Worm (Caenorhabditis elegans): ENCODE measurements around the gene F23D12.3.

Gene F23D12.3

ce11 chrX:14424673-14425072 lies 17.7 kb upstream of the F23D12.3 start, which contains the start of gene F23D12.11:
TSS of gene F23D12.11 (minus strand) at chrX:14424751.
- TF ChIP-seq klf-2 (GFP tag; conservative IDR thresholded peaks at IDR 0.05) (no peak), flt-1 (GFP tag; IDR thresholded peaks at IDR 0.05) (no peak), med-1 (GFP tag; optimal IDR thresholded peaks at IDR 0.05; ENCODE audit: insufficient read depth) (no peak), cog-1 (tag; optimal IDR thresholded peaks at IDR 0.05) (no peak), T22C8.4 (GFP tag; IDR thresholded peaks at IDR 0.05) (no peak), ref-1 (GFP tag; conservative IDR thresholded peaks at IDR 0.05) (no peak), ztf-23 (GFP tag; IDR thresholded peaks at IDR 0.05) (no peak), ztf-29 (GFP tag; IDR thresholded peaks at IDR 0.05) (no peak), tab-1 (GFP tag; IDR thresholded peaks at IDR 0.05) (no peak)

- no peak for TF ChIP-seq med-1 (GFP tag; optimal IDR thresholded peaks at IDR 0.05; ENCODE audit: insufficient read depth)
- TF ChIP-seq tab-1 (GFP tag; IDR thresholded peaks at IDR 0.05): no peak
- no peak for TF ChIP-seq klf-2 (GFP tag; conservative IDR thresholded peaks at IDR 0.05)
- no peak for TF ChIP-seq cog-1 (tag; optimal IDR thresholded peaks at IDR 0.05)
- TF ChIP-seq flt-1 (GFP tag; IDR thresholded peaks at IDR 0.05): no peak
- no peak for TF ChIP-seq ztf-29 (GFP tag; IDR thresholded peaks at IDR 0.05)
- TF ChIP-seq T22C8.4 (GFP tag; IDR thresholded peaks at IDR 0.05): no peak
- no peak for TF ChIP-seq ztf-23 (GFP tag; IDR thresholded peaks at IDR 0.05)
- no peak for TF ChIP-seq ref-1 (GFP tag; conservative IDR thresholded peaks at IDR 0.05)
Measured at ce11 chrX:14428052-14428451, 14.4 kb upstream of the F23D12.3 start, which contains the start of gene F23D12.1. TSS of gene F23D12.1 (minus strand) at chrX:14428152.

DNA sequence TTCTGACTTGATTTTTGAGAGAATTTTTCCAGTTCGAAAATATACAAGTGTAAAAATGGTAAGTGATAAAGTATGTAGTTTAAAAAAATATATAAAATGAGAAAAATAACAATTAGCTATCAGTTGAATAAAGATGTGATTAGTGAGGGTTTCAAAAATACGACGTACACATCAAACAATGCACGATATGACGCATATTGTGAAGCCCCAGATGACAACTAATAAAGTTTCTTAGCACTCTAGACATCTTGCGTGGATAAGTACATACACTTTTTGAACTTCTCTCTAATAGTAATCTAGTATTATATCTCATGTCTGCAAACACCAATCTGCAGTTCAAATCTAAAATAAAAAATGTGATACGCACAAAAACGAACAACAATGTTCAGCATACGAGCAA lies 12.0 kb upstream of the F23D12.3 start:
- no peak for TF ChIP-seq ref-1 (GFP tag; conservative IDR thresholded peaks at IDR 0.05)
- TF ChIP-seq tab-1 (GFP tag; IDR thresholded peaks at IDR 0.05): no peak
- TF ChIP-seq ztf-29 (GFP tag; IDR thresholded peaks at IDR 0.05): no peak
- TF ChIP-seq klf-2 (GFP tag; conservative IDR thresholded peaks at IDR 0.05): no peak
- no peak for TF ChIP-seq med-1 (GFP tag; optimal IDR thresholded peaks at IDR 0.05; ENCODE audit: insufficient read depth)
- no peak for TF ChIP-seq flt-1 (GFP tag; IDR thresholded peaks at IDR 0.05)
- TF ChIP-seq T22C8.4 (GFP tag; IDR thresholded peaks at IDR 0.05): no peak
- no peak for TF ChIP-seq cog-1 (tag; optimal IDR thresholded peaks at IDR 0.05)
- TF ChIP-seq ztf-23 (GFP tag; IDR thresholded peaks at IDR 0.05): no peak

DNA sequence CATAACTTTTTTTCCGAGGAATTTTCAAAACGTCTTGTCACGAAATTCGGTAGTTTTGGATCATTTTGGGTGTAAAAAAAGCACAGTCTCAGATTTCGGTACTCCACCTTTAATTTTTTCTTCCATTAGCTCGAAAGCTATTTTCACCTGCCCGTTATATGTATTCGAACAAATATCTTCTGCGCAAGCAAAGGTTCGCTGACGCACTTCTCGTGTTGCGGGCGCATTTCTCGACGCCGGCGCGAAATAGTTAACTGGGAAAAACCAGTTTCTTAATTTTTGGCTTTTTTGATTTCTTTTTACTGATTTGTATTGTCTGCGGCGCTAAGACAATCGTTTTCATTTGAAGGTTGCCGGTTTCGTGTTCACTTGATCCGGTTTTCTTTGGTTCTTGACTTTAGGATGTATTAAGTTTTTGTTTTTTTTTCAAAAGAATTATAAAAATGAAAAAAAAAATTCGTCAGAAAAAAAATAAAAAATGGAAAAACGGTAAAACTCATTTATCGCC lies 6.7 kb upstream of the F23D12.3 start:
- TF ChIP-seq flt-1 (GFP tag; IDR thresholded peaks at IDR 0.05) (no peak), T22C8.4 (GFP tag; IDR thresholded peaks at IDR 0.05) (no peak), med-1 (GFP tag; optimal IDR thresholded peaks at IDR 0.05; ENCODE audit: insufficient read depth) (no peak), klf-2 (GFP tag; conservative IDR thresholded peaks at IDR 0.05) (no peak), ref-1 (GFP tag; conservative IDR thresholded peaks at IDR 0.05) (no peak), tab-1 (GFP tag; IDR thresholded peaks at IDR 0.05) (no peak)

- TF ChIP-seq med-1 (GFP tag; optimal IDR thresholded peaks at IDR 0.05; ENCODE audit: insufficient read depth) (no peak), klf-2 (GFP tag; conservative IDR thresholded peaks at IDR 0.05) (no peak), ref-1 (GFP tag; conservative IDR thresholded peaks at IDR 0.05) (no peak), flt-1 (GFP tag; IDR thresholded peaks at IDR 0.05) (no peak), cog-1 (tag; optimal IDR thresholded peaks at IDR 0.05) (no peak), tab-1 (GFP tag; IDR thresholded peaks at IDR 0.05) (no peak), T22C8.4 (GFP tag; IDR thresholded peaks at IDR 0.05) (no peak), ztf-23 (GFP tag; IDR thresholded peaks at IDR 0.05) (no peak), ztf-29 (GFP tag; IDR thresholded peaks at IDR 0.05) (no peak)
Measured at ce11 chrX:14444701-14445100, 2.3 kb downstream of the F23D12.3 start, which contains the start of gene F23D12.4. TSS of gene F23D12.4 (plus strand) at chrX:14445001.

DNA sequence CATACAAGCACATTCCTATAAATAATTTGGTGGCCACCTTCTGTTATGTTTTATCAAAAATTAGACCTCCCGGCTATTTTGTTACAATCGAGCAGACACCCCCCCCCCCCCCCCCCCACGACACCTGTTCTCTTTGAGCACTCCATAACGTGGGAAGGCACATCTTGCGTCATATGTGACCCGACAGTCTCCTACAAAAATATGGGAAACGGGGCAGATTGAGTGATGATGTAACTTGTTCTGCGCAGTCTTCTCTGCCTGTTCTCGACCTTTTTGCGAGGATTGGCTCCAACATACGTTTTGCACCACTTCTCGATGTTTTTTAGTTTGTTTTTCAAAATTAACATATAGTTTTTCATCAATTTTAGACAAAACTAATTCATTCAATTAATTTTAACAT lies 5.1 kb downstream of the F23D12.3 start:
- TF ChIP-seq ztf-23 (GFP tag; IDR thresholded peaks at IDR 0.05): no peak
- TF ChIP-seq tab-1 (GFP tag; IDR thresholded peaks at IDR 0.05): no peak
- no peak for TF ChIP-seq med-1 (GFP tag; optimal IDR thresholded peaks at IDR 0.05; ENCODE audit: insufficient read depth)
- no peak for TF ChIP-seq cog-1 (tag; optimal IDR thresholded peaks at IDR 0.05)
- no peak for TF ChIP-seq ref-1 (GFP tag; conservative IDR thresholded peaks at IDR 0.05)
- TF ChIP-seq T22C8.4 (GFP tag; IDR thresholded peaks at IDR 0.05): no peak
- TF ChIP-seq flt-1 (GFP tag; IDR thresholded peaks at IDR 0.05): no peak
- no peak for TF ChIP-seq klf-2 (GFP tag; conservative IDR thresholded peaks at IDR 0.05)
- no peak for TF ChIP-seq ztf-29 (GFP tag; IDR thresholded peaks at IDR 0.05)

DNA sequence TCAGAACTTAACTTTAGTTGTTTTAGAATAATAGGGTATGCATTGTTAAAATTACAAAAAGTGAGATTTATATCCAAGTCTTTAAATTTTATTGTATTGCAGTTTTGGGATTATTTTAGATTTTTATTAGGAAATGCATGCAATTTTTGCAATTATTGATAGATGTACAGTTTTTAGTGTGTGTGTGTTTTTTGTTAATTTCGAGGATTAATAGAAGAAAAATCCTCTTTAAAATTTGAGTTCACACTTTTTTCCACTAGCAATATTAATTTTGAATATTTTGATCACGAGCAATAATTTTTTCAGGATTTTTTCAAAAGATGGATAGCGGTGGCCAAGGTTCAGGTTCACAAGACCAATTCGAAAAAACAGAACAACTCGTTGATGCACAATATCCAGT lies 5.5 kb downstream of the F23D12.3 start, which contains the start of gene jmjd-3.2:
jmjd-3.2 (plus strand) TSS at position 301 of the 400 bp plus-strand sequence.
- no peak for TF ChIP-seq flt-1 (GFP tag; IDR thresholded peaks at IDR 0.05)
- TF ChIP-seq tab-1 (GFP tag; IDR thresholded peaks at IDR 0.05): no peak
- no peak for TF ChIP-seq ztf-23 (GFP tag; IDR thresholded peaks at IDR 0.05)
- no peak for TF ChIP-seq klf-2 (GFP tag; conservative IDR thresholded peaks at IDR 0.05)
- no peak for TF ChIP-seq ztf-29 (GFP tag; IDR thresholded peaks at IDR 0.05)
- no peak for TF ChIP-seq med-1 (GFP tag; optimal IDR thresholded peaks at IDR 0.05; ENCODE audit: insufficient read depth)
- no peak for TF ChIP-seq cog-1 (tag; optimal IDR thresholded peaks at IDR 0.05)
- TF ChIP-seq T22C8.4 (GFP tag; IDR thresholded peaks at IDR 0.05): no peak
- TF ChIP-seq ref-1 (GFP tag; conservative IDR thresholded peaks at IDR 0.05): no peak

ce11 chrX:14453735-14454134 lies 11.3 kb downstream of the F23D12.3 start, which contains the start of gene F23D12.7:
TSS of gene F23D12.7 (minus strand) at chrX:14453835.
- no peak for TF ChIP-seq klf-2 (GFP tag; conservative IDR thresholded peaks at IDR 0.05)
- no peak for TF ChIP-seq ztf-23 (GFP tag; IDR thresholded peaks at IDR 0.05)
- no peak for TF ChIP-seq flt-1 (GFP tag; IDR thresholded peaks at IDR 0.05)
- no peak for TF ChIP-seq med-1 (GFP tag; optimal IDR thresholded peaks at IDR 0.05; ENCODE audit: insufficient read depth)
- no peak for TF ChIP-seq tab-1 (GFP tag; IDR thresholded peaks at IDR 0.05)
- TF ChIP-seq ztf-29 (GFP tag; IDR thresholded peaks at IDR 0.05): no peak

ce11 chrX:14455419-14455818 lies 13.0 kb downstream of the F23D12.3 start, which contains the start of gene Y66C5A.1:
TSS of gene Y66C5A.1 (minus strand) at chrX:14455519.
- no peak for TF ChIP-seq flt-1 (GFP tag; IDR thresholded peaks at IDR 0.05)
- TF ChIP-seq ref-1 (GFP tag; conservative IDR thresholded peaks at IDR 0.05): no peak
- no peak for TF ChIP-seq klf-2 (GFP tag; conservative IDR thresholded peaks at IDR 0.05)
- TF ChIP-seq cog-1 (tag; optimal IDR thresholded peaks at IDR 0.05): no peak
- TF ChIP-seq tab-1 (GFP tag; IDR thresholded peaks at IDR 0.05): no peak
- TF ChIP-seq T22C8.4 (GFP tag; IDR thresholded peaks at IDR 0.05): no peak
- TF ChIP-seq ztf-29 (GFP tag; IDR thresholded peaks at IDR 0.05): no peak
- TF ChIP-seq ztf-23 (GFP tag; IDR thresholded peaks at IDR 0.05): no peak
- TF ChIP-seq med-1 (GFP tag; optimal IDR thresholded peaks at IDR 0.05; ENCODE audit: insufficient read depth): no peak

Data from whole organism, midembryonic.